Worm (Caenorhabditis elegans) whole organism, L2 larva: ENCODE data around the gene dpy-17.

Source experiments
- F13H6.1 ChIP-seq: sonication (generic microtip); optimal IDR thresholded peaks from 2 replicates; lab custom pipeline; 2016; ENCODE audit warnings: missing genetic modification characterization, missing compliant biosample characterization
- ama-1 ChIP-seq: fragments of 150-350 bp; optimal IDR thresholded peaks from 2 replicates; lab custom pipeline; 2018; ENCODE audit warnings: inconsistent platforms
- elt-3 ChIP-seq: sonication (generic microtip); optimal IDR thresholded peaks from 2 replicates; lab custom pipeline; 2017; ENCODE audit warnings: missing biosample characterization, missing genetic modification characterization
- fos-1 ChIP-seq: fragments of 150-350 bp; optimal IDR thresholded peaks from 2 replicates; lab custom pipeline; 2014; ENCODE audit warnings: missing biosample characterization, missing genetic modification characterization
- mab-5 ChIP-seq: fragments of 150-350 bp; optimal IDR thresholded peaks from 2 replicates; lab custom pipeline; 2014; ENCODE audit warnings: missing biosample characterization, missing genetic modification characterization
- mdl-1 ChIP-seq, 2 experiments: fragments of 150-350 bp in 1 of 2; sonication (generic microtip) in 1 of 2; optimal IDR thresholded peaks; 2 replicates each; lab custom pipeline; 2017; ENCODE audit warnings: missing biosample characterization in 2 of 2, missing genetic modification characterization in 2 of 2
- nhr-11 ChIP-seq: fragments of 150-350 bp; optimal IDR thresholded peaks from 2 replicates; lab custom pipeline; 2014; ENCODE audit warnings: missing biosample characterization, missing genetic modification characterization
- nhr-12 ChIP-seq: fragments of 150-350 bp; optimal IDR thresholded peaks from 2 replicates; lab custom pipeline; 2014; ENCODE audit warnings: missing biosample characterization, missing genetic modification characterization
- nhr-237 ChIP-seq: fragments of 150-350 bp; optimal IDR thresholded peaks from 2 replicates; lab custom pipeline; 2014; ENCODE audit warnings: missing biosample characterization, missing genetic modification characterization
- unc-62 ChIP-seq: fragments of 150-350 bp; optimal IDR thresholded peaks from 2 replicates; lab custom pipeline; 2014; ENCODE audit warnings: missing biosample characterization, missing genetic modification reagents, missing genetic modification characterization
- zag-1 ChIP-seq: fragments of 150-350 bp; optimal IDR thresholded peaks from 2 replicates; lab custom pipeline; 2014; ENCODE audit warnings: missing biosample characterization, missing genetic modification characterization
- ztf-11 ChIP-seq: sonication (generic microtip); optimal IDR thresholded peaks from 2 replicates; lab custom pipeline; 2017; ENCODE audit warnings: missing biosample characterization, missing genetic modification characterization

DNA sequence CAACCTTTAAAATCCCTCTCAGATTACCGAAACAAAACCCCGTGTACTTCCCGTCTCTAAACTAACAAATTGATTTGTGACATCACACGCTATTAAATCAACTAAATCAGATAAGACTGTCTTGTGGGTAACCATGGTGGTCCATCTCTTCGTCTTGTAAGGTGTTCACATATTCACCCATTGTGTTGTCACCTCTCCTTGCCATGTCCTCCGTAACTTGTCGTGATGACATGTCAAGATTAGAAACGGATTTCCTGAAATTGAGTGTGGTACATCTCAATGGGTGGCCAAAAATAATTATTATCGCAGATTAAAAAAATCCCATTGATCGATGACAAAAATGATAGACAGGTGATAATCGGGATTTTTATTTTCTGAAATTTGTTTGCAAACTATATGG lies 17.3 kb downstream of the dpy-17 start:
- TF ChIP-seq fos-1 (tag; lab: Kevin White, UChicago) (no peak), zag-1 (tag; lab: Kevin White, UChicago) (no peak), nhr-12 (no peak), unc-62 (GFP tag; lab: Kevin White, UChicago) (no peak), mdl-1 (tag; optimal IDR thresholded peaks at IDR 0.05; lab: Kevin White, UChicago) (no peak), elt-3 (tag; lab: Kevin White, UChicago) (no peak), ztf-11 (no peak), ama-1 (no peak), F13H6.1 (tag; lab: Kevin White, UChicago) (no peak), nhr-237 (no peak), nhr-11 (tag; lab: Kevin White, UChicago) (no peak), mab-5 (no peak)
